Fruit fly (Drosophila melanogaster) whole organism, adult: Measurements from ENCODE around the gene CG12016.
A peak's percentile ranks its signal among the peaks of the same experiment; 100 is the strongest.

ENCODE experiments used
- CG11617 ChIP-seq: fragments of 200-800 bp; sonication (Bioruptor generic); optimal IDR thresholded peaks from 2 replicates; lab custom pipeline; 2017; ENCODE audit warnings: mild to moderate bottlenecking, missing biosample characterization, missing genetic modification reagents, missing genetic modification characterization
- CG12768 ChIP-seq: fragments of 200-800 bp; sonication (Bioruptor generic); optimal IDR thresholded peaks from 2 replicates; lab custom pipeline; 2017; ENCODE audit warnings: missing biosample characterization, missing genetic modification characterization, mild to moderate bottlenecking, moderate library complexity, missing genetic modification reagents
- CG14711 ChIP-seq: fragments of 200-800 bp; sonication (Bioruptor generic); optimal IDR thresholded peaks from 2 replicates; lab custom pipeline; 2018; ENCODE audit warnings: missing biosample characterization, mild to moderate bottlenecking, missing genetic modification characterization, moderate library complexity
- CG1620 ChIP-seq: fragments of 200-800 bp; sonication (Bioruptor generic); optimal IDR thresholded peaks from 2 replicates; lab custom pipeline; 2016; ENCODE audit warnings: missing biosample characterization, missing genetic modification characterization
- CG33017 ChIP-seq: fragments of 200-800 bp; sonication (Bioruptor generic); optimal IDR thresholded peaks from 2 replicates; lab custom pipeline; 2018; ENCODE audit warnings: missing biosample characterization, mild to moderate bottlenecking, missing genetic modification characterization, moderate library complexity
- CG5204 ChIP-seq: fragments of 200-800 bp; sonication (Bioruptor generic); optimal IDR thresholded peaks from 2 replicates; lab custom pipeline; 2016; ENCODE audit warnings: missing biosample characterization, missing genetic modification characterization
- CG7045 ChIP-seq: fragments of 200-800 bp; sonication (Bioruptor generic); optimal IDR thresholded peaks from 2 replicates; lab custom pipeline; 2017; ENCODE audit warnings: missing biosample characterization, mild to moderate bottlenecking, missing genetic modification characterization
- CG7101 ChIP-seq: fragments of 200-800 bp; sonication (Bioruptor generic); optimal IDR thresholded peaks from 2 replicates; lab custom pipeline; 2018; ENCODE audit warnings: missing biosample characterization, mild to moderate bottlenecking, missing genetic modification characterization, moderate library complexity
- Clk ChIP-seq: fragments of 200-800 bp; sonication (Bioruptor generic); optimal IDR thresholded peaks from 2 replicates; lab custom pipeline; 2017; ENCODE audit warnings: missing biosample characterization, missing genetic modification characterization
- Crg-1 ChIP-seq: fragments of 200-800 bp; sonication (Bioruptor generic); optimal IDR thresholded peaks from 2 replicates; lab custom pipeline; 2016; ENCODE audit warnings: missing biosample characterization, missing genetic modification characterization
- Hr96 ChIP-seq: fragments of 200-800 bp; sonication (Bioruptor generic); optimal IDR thresholded peaks from 2 replicates; lab custom pipeline; 2016; ENCODE audit warnings: missing biosample characterization, missing genetic modification characterization
- Mnt ChIP-seq: fragments of 200-800 bp; sonication (Bioruptor generic); optimal IDR thresholded peaks from 2 replicates; lab custom pipeline; 2016; ENCODE audit warnings: missing biosample characterization, mild to moderate bottlenecking, missing genetic modification characterization
- bab1 ChIP-seq: fragments of 200-800 bp; sonication (Bioruptor generic); optimal IDR thresholded peaks from 3 replicates; lab custom pipeline; 2019; ENCODE audit warnings: missing biosample characterization, mild to moderate bottlenecking, missing genetic modification characterization, moderate library complexity
- cic ChIP-seq: fragments of 200-800 bp; sonication (Bioruptor generic); optimal IDR thresholded peaks from 2 replicates; lab custom pipeline; 2017; ENCODE audit warnings: missing biosample characterization, mild to moderate bottlenecking, missing genetic modification characterization, moderate library complexity
- cnc ChIP-seq, 2 experiments: fragments of >200 bp; optimal IDR thresholded peaks; 2 replicates each; lab custom pipeline; 2017
- kay ChIP-seq: fragments of 200-800 bp; sonication (Bioruptor generic); peaks from one replicate; lab custom pipeline; 2016; ENCODE audit warnings: missing biosample characterization, missing genetic modification characterization, borderline replicate concordance
- ovo ChIP-seq: fragments of 200-800 bp; sonication (Bioruptor generic); optimal IDR thresholded peaks from 2 replicates; lab custom pipeline; 2016; ENCODE audit warnings: missing biosample characterization, missing genetic modification characterization
- pad ChIP-seq: fragments of 200-800 bp; sonication (Bioruptor generic); optimal IDR thresholded peaks from 3 replicates; lab custom pipeline; 2017; ENCODE audit warnings: missing biosample characterization, missing genetic modification characterization, mild to moderate bottlenecking, moderate library complexity, missing genetic modification reagents
- tj ChIP-seq: fragments of 200-800 bp; sonication (Bioruptor generic); optimal IDR thresholded peaks from 3 replicates; lab custom pipeline; 2017; ENCODE audit warnings: missing biosample characterization, mild to moderate bottlenecking, missing genetic modification characterization, moderate library complexity
- toe ChIP-seq: fragments of 200-800 bp; sonication (Bioruptor generic); optimal IDR thresholded peaks from 2 replicates; lab custom pipeline; 2016; ENCODE audit warnings: missing biosample characterization, missing genetic modification characterization

Gene CG12016

dm6 chr3L:3349825-3350123 lies 30.4 kb downstream of the CG12016 start:
- TF ChIP-seq CG33017 (tag; lab: Kevin White, UChicago): no peak

DNA sequence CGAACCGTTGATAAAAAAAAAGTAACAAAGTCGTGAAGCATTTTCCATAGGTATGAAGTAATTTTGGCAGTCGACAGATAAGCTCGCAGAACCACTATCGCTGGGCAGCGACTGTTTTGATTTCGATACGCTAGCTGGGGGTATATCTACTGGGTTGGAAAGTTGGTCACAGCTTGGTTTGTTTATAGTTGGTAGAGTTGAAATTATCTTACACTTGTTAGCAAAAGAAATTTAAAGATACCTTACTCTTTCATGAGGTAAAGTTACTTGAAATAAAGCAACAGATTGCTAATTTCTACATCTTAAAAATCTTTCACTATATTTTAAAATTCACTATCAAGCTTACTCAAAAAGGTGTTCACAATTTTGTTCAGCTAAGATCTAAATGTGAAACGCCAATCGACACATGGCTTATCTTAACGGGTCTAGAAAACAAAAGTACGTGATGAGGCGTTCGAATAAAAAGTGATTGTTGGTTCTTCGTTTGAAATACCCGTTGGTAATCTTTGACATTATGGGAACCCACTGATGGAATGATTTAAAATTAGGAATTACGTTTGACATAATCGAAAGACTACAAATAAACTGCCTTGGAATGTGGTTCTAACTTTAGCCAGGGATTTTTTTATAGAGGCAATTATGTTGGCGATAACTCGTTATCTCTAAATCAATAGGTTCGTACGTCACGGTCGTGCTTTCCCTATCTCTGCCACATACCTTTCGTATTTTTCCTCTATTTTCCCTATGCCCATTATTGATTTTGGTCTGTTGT lies 31.4 kb downstream of the CG12016 start:
- TF ChIP-seq pad (GFP tag; lab: Kevin White, UChicago) (no peak), bab1 (peak; percentile 3), cic (GFP tag; lab: Kevin White, UChicago) (no peak), Crg-1 (GFP tag; lab: Kevin White, UChicago) (no peak)

dm6 chr3L:3351814-3352359 lies 32.5 kb downstream of the CG12016 start:
- TF ChIP-seq cnc (optimal IDR thresholded peaks at IDR 0.05; lab: Kevin White, UChicago) (no peak), CG7101 (tag; lab: Kevin White, UChicago) (no peak), Mnt (GFP tag; lab: Kevin White, UChicago) (no peak), Hr96 (GFP tag; lab: Kevin White, UChicago) (no peak), CG14711 (tag; lab: Kevin White, UChicago) (no peak), kay (GFP tag; lab: Kevin White, UChicago) (no peak), CG7045 (GFP tag; lab: Kevin White, UChicago) (no peak), bab1 (no peak)

DNA sequence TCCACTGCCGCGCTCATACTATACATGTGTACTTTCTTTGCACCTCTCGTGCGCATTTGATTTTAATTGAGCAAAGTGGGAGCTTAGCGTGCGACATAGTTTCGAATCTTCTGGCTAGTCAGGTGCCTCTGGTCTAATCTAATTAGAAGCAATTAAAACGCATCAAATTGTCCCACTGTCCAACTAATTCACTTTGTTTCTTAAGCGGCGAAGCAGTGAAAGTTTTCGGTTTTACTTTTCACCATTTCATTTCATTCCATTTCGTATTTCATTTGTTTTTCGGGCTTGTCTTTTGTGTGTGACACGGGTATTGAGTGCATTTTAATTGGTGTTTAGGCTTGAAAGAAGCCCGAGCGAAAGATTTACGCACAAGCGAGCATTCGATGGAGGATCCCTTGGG lies 33.2 kb downstream of the CG12016 start:
- no peak for TF ChIP-seq ovo (GFP tag; lab: Kevin White, UChicago)
- TF ChIP-seq Crg-1 (GFP tag; lab: Kevin White, UChicago): no peak
- no peak for TF ChIP-seq CG11617 (GFP tag; lab: Kevin White, UChicago)
- TF ChIP-seq tj (GFP tag; lab: Kevin White, UChicago): no peak
- no peak for TF ChIP-seq CG5204
- no peak for TF ChIP-seq cnc (optimal IDR thresholded peaks at IDR 0.05; lab: Kevin White, UChicago)
- no peak for TF ChIP-seq Hr96 (GFP tag; lab: Kevin White, UChicago)
- TF ChIP-seq CG14711 (tag; lab: Kevin White, UChicago): no peak
- TF ChIP-seq Clk: no peak
- no peak for TF ChIP-seq CG7045 (GFP tag; lab: Kevin White, UChicago)
- TF ChIP-seq CG7101 (tag; lab: Kevin White, UChicago): no peak
- no peak for TF ChIP-seq kay (GFP tag; lab: Kevin White, UChicago)
- TF ChIP-seq toe: no peak
- TF ChIP-seq Mnt (GFP tag; lab: Kevin White, UChicago): no peak
- no peak for TF ChIP-seq pad (GFP tag; lab: Kevin White, UChicago)
- TF ChIP-seq bab1: no peak
- TF ChIP-seq CG33017 (tag; lab: Kevin White, UChicago): no peak
- no peak for TF ChIP-seq cic (GFP tag; lab: Kevin White, UChicago)
- no peak for TF ChIP-seq CG1620 (GFP tag; lab: Kevin White, UChicago)
- no peak for TF ChIP-seq CG12768 (GFP tag; lab: Kevin White, UChicago)

DNA sequence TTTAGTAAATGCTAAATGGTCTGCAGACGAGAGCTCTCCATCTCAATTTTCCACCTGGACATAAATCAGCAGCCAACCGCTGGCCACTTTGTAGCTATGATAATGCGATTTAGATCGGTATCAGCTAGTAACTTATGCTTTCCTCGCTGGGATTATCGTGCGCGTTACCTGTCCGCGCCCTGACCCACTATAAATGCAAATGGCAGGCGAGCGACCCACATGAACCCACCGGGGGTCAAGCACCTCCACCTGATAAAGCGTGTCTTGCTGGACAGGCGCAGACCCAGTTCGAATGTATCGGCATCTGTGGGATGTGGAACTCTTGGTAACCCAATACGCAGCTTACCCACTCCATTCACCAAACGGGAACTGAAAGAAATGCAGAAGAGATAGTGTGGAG lies 33.9 kb downstream of the CG12016 start:
- no peak for TF ChIP-seq CG7101 (tag; lab: Kevin White, UChicago)
- TF ChIP-seq CG5204: no peak
- no peak for TF ChIP-seq bab1
- no peak for TF ChIP-seq Mnt (GFP tag; lab: Kevin White, UChicago)
- no peak for TF ChIP-seq kay (GFP tag; lab: Kevin White, UChicago)
- TF ChIP-seq ovo (GFP tag; lab: Kevin White, UChicago): no peak
- no peak for TF ChIP-seq tj (GFP tag; lab: Kevin White, UChicago)
- no peak for TF ChIP-seq CG1620 (GFP tag; lab: Kevin White, UChicago)
- TF ChIP-seq Clk: no peak
- TF ChIP-seq Hr96 (GFP tag; lab: Kevin White, UChicago): no peak
- no peak for TF ChIP-seq Crg-1 (GFP tag; lab: Kevin White, UChicago)
- no peak for TF ChIP-seq pad (GFP tag; lab: Kevin White, UChicago)

- TF ChIP-seq tj (GFP tag; lab: Kevin White, UChicago): no peak
- TF ChIP-seq CG14711 (tag; lab: Kevin White, UChicago): no peak
- TF ChIP-seq cic (GFP tag; lab: Kevin White, UChicago): no peak
- TF ChIP-seq cnc (optimal IDR thresholded peaks at IDR 0.05; lab: Kevin White, UChicago): no peak
- no peak for TF ChIP-seq Hr96 (GFP tag; lab: Kevin White, UChicago)
- TF ChIP-seq Clk: no peak
- TF ChIP-seq CG1620 (GFP tag; lab: Kevin White, UChicago): no peak
- no peak for TF ChIP-seq CG5204
- TF ChIP-seq toe: no peak
- no peak for TF ChIP-seq CG12768 (GFP tag; lab: Kevin White, UChicago)
- TF ChIP-seq Crg-1 (GFP tag; lab: Kevin White, UChicago): no peak
Measured at dm6 chr3L:3369256-3369655, 49.9 kb downstream of the CG12016 start, which contains the start of gene Drs. Gene Drs, plus strand, starts transcription at chr3L:3369556.
